Worm (Caenorhabditis elegans): ENCODE measurements around the gene F34D10.8.

- TF ChIP-seq aly-1 (tag; optimal IDR thresholded peaks at IDR 0.05) (no peak), ama-1 (optimal IDR thresholded peaks at IDR 0.05) (no peak), B0310.2 (tag; optimal IDR thresholded peaks at IDR 0.05) (no peak), ceh-36 (tag; optimal IDR thresholded peaks at IDR 0.05) (no peak), ceh-13 (GFP tag; optimal IDR thresholded peaks at IDR 0.05) (no peak), hmg-4 (GFP tag; optimal IDR thresholded peaks at IDR 0.05) (no peak), hnd-1 (tag; optimal IDR thresholded peaks at IDR 0.05) (no peak), tbx-37 (GFP tag; conservative IDR thresholded peaks at IDR 0.05) (no peak), pes-1 (GFP tag; IDR thresholded peaks at IDR 0.05) (no peak), F13C5.2 (tag; optimal IDR thresholded peaks at IDR 0.05) (no peak), flt-1 (GFP tag; IDR thresholded peaks at IDR 0.05) (no peak), tbx-11 (GFP tag; IDR thresholded peaks at IDR 0.05) (no peak)
Observed at ce11 chrIII:3692516-3692915, 38.1 kb upstream of the F34D10.8 start.
